Fruit fly (Drosophila melanogaster) whole organism, embryonic: Measurements from ENCODE around the gene UQCR-C2.

Experiments used
- CG10274 ChIP-seq: fragments of 200-800 bp; sonication (Bioruptor generic); optimal IDR thresholded peaks from 3 replicates; lab custom pipeline; 2017; ENCODE audit warnings: missing biosample characterization, mild to moderate bottlenecking, missing genetic modification characterization
- CG10462 ChIP-seq: fragments of 200-800 bp; sonication (Bioruptor generic); optimal IDR thresholded peaks from 2 replicates; lab custom pipeline; 2016; ENCODE audit warnings: missing biosample characterization, missing genetic modification characterization
- CG10565 ChIP-seq: fragments of 200-800 bp; sonication (Bioruptor generic); optimal IDR thresholded peaks from 3 replicates; lab custom pipeline; 2016; ENCODE audit warnings: missing biosample characterization, mild to moderate bottlenecking, missing genetic modification characterization
- CG11085 ChIP-seq: fragments of 200-800 bp; sonication (Bioruptor generic); IDR thresholded peaks from 2 replicates; pipeline ENCODE4 v1.3.6; 2022; ENCODE audit warnings: missing biosample characterization, missing genetic modification characterization
- CG12104 ChIP-seq: fragments of 200-800 bp; sonication (Bioruptor generic); optimal IDR thresholded peaks from 3 replicates; lab custom pipeline; 2016; ENCODE audit warnings: missing biosample characterization, missing genetic modification characterization
- CG14441 ChIP-seq: fragments of 200-800 bp; sonication (Bioruptor generic); IDR thresholded peaks from 2 replicates; pipeline ENCODE4 v1.3.6; 2022; ENCODE audit warnings: missing biosample characterization, missing genetic modification characterization
- CG14860 ChIP-seq: fragments of 200-800 bp; sonication (Bioruptor generic); IDR thresholded peaks from 3 replicates; pipeline ENCODE4 v1.3.6; 2022; ENCODE audit warnings: missing biosample characterization, missing genetic modification characterization; ENCODE audit not compliant: partially characterized antibody
- CG16863 ChIP-seq: fragments of 200-800 bp; sonication (Bioruptor generic); optimal IDR thresholded peaks from 3 replicates; lab custom pipeline; 2016; ENCODE audit warnings: missing biosample characterization, missing genetic modification characterization
- CG18476 ChIP-seq: fragments of 200-800 bp; sonication (Bioruptor generic); optimal IDR thresholded peaks from 2 replicates; lab custom pipeline; 2016; ENCODE audit warnings: missing biosample characterization, mild to moderate bottlenecking, missing genetic modification characterization
- CG2120 ChIP-seq: fragments of 200-800 bp; sonication (Bioruptor generic); optimal IDR thresholded peaks from 3 replicates; lab custom pipeline; 2016; ENCODE audit warnings: missing biosample characterization, missing genetic modification characterization
- CG30403 ChIP-seq: fragments of 200-800 bp; sonication (Bioruptor generic); optimal IDR thresholded peaks from 3 replicates; lab custom pipeline; 2016; ENCODE audit warnings: missing biosample characterization, missing genetic modification characterization
- CG34422 ChIP-seq: fragments of 200-800 bp; sonication (Bioruptor generic); IDR thresholded peaks from 3 replicates; pipeline ENCODE4 v1.3.6; 2022; ENCODE audit warnings: missing biosample characterization, missing genetic modification characterization
- CG4730 ChIP-seq: fragments of 200-800 bp; sonication (Bioruptor generic); IDR thresholded peaks from 2 replicates; pipeline ENCODE4 v1.3.6; 2022; ENCODE audit warnings: missing biosample characterization, missing genetic modification characterization
- CG5180 ChIP-seq: fragments of 200-800 bp; sonication (Bioruptor generic); optimal IDR thresholded peaks from 3 replicates; lab custom pipeline; 2017; ENCODE audit warnings: missing biosample characterization, missing genetic modification characterization, mild to moderate bottlenecking, moderate library complexity, missing genetic modification reagents
- CG7271 ChIP-seq: fragments of 200-800 bp; sonication (Bioruptor generic); optimal IDR thresholded peaks from 2 replicates; lab custom pipeline; 2018; ENCODE audit warnings: missing biosample characterization, mild to moderate bottlenecking, missing genetic modification characterization, moderate library complexity
- CkIIα-i1 ChIP-seq: fragments of 200-800 bp; sonication (Bioruptor generic); IDR thresholded peaks from 2 replicates; pipeline ENCODE4 v1.3.6; 2022; ENCODE audit warnings: missing biosample characterization, missing genetic modification characterization
- D19B ChIP-seq: fragments of 200-800 bp; sonication (Bioruptor generic); optimal IDR thresholded peaks from 2 replicates; lab custom pipeline; 2017; ENCODE audit warnings: missing biosample characterization, mild to moderate bottlenecking, missing genetic modification characterization
- Dek ChIP-seq: fragments of 200-800 bp; sonication (Bioruptor generic); optimal IDR thresholded peaks from 3 replicates; lab custom pipeline; 2019; ENCODE audit warnings: missing biosample characterization, mild to moderate bottlenecking, missing genetic modification characterization, moderate library complexity
- ERR ChIP-seq: fragments of 200-800 bp; sonication (Bioruptor generic); optimal IDR thresholded peaks from 2 replicates; lab custom pipeline; 2016; ENCODE audit warnings: missing biosample characterization, missing genetic modification characterization
- Fer1 ChIP-seq: fragments of 200-800 bp; sonication (Bioruptor generic); optimal IDR thresholded peaks from 2 replicates; lab custom pipeline; 2017; ENCODE audit warnings: missing biosample characterization, mild to moderate bottlenecking, missing genetic modification characterization
- HLH4C ChIP-seq: fragments of 200-800 bp; sonication (Bioruptor generic); IDR thresholded peaks from 3 replicates; pipeline ENCODE4 v1.3.6; 2022; ENCODE audit warnings: missing biosample characterization, missing genetic modification characterization; ENCODE audit not compliant: partially characterized antibody
- Lhr ChIP-seq: fragments of 200-800 bp; sonication (Bioruptor generic); optimal IDR thresholded peaks from 3 replicates; lab custom pipeline; 2017; ENCODE audit warnings: mild to moderate bottlenecking, missing biosample characterization, missing genetic modification reagents, missing genetic modification characterization
- Nf-YC ChIP-seq: fragments of 200-800 bp; optimal IDR thresholded peaks from 3 replicates; lab custom pipeline; 2019; ENCODE audit warnings: missing biosample characterization, mild to moderate bottlenecking, missing genetic modification characterization, moderate library complexity
- Pdp1 ChIP-seq, 2 experiments: fragments of 200-800 bp; sonication (Bioruptor generic); optimal IDR thresholded peaks; 3 replicates each; lab custom pipeline; 2016; ENCODE audit warnings: missing biosample characterization in 2 of 2, missing genetic modification characterization in 2 of 2, mild to moderate bottlenecking in 1 of 2, moderate library complexity in 1 of 2
- Ravus ChIP-seq: fragments of 200-800 bp; sonication (Bioruptor generic); IDR thresholded peaks from 2 replicates; pipeline ENCODE4 v1.3.6; 2022; ENCODE audit warnings: missing biosample characterization, missing genetic modification characterization
- Rfx ChIP-seq: fragments of 200-800 bp; sonication (Bioruptor generic); IDR thresholded peaks from 2 replicates; pipeline ENCODE4 v1.3.6; 2022; ENCODE audit warnings: missing biosample characterization, missing genetic modification characterization
- Sox100B ChIP-seq: fragments of 200-800 bp; sonication (Bioruptor generic); optimal IDR thresholded peaks from 3 replicates; lab custom pipeline; 2018; ENCODE audit warnings: missing biosample characterization, mild to moderate bottlenecking, missing genetic modification characterization
- amos ChIP-seq: fragments of 200-800 bp; sonication (Bioruptor generic); IDR thresholded peaks from 2 replicates; pipeline ENCODE4 v1.3.6; 2022; ENCODE audit warnings: missing biosample characterization, missing genetic modification characterization; ENCODE audit not compliant: partially characterized antibody
- ato ChIP-seq: fragments of 200-800 bp; sonication (Bioruptor generic); IDR thresholded peaks from 2 replicates; pipeline ENCODE4 v1.3.6; 2022; ENCODE audit warnings: missing biosample characterization, missing genetic modification characterization; ENCODE audit not compliant: partially characterized antibody
- bsh ChIP-seq, 2 experiments: fragments of 200-800 bp; sonication (Bioruptor generic); optimal IDR thresholded peaks; 2 replicates each; lab custom pipeline; 2017 to 2018; ENCODE audit warnings: mild to moderate bottlenecking in 2 of 2, missing biosample characterization in 2 of 2, missing genetic modification characterization in 2 of 2, moderate library complexity in 1 of 2
- cato ChIP-seq: fragments of 200-800 bp; sonication (Bioruptor generic); optimal IDR thresholded peaks from 2 replicates; lab custom pipeline; 2016; ENCODE audit warnings: missing biosample characterization, missing genetic modification characterization, borderline replicate concordance
- chinmo ChIP-seq: fragments of 200-800 bp; sonication (Bioruptor generic); IDR thresholded peaks from 4 replicates; pipeline ENCODE4 v1.3.6; 2022; ENCODE audit warnings: missing biosample characterization, missing genetic modification characterization; ENCODE audit not compliant: partially characterized antibody
- eve ChIP-seq, 2 experiments: fragments of >200 bp; optimal IDR thresholded peaks; 2 replicates each; lab custom pipeline; 2017; ENCODE audit warnings: missing biosample characterization in 2 of 2, missing genetic modification characterization in 2 of 2
- fu2 ChIP-seq: fragments of 200-800 bp; sonication (Bioruptor generic); optimal IDR thresholded peaks from 2 replicates; lab custom pipeline; 2016; ENCODE audit warnings: missing biosample characterization, missing genetic modification characterization
- gro ChIP-seq: fragments of 200-800 bp; sonication (Bioruptor generic); optimal IDR thresholded peaks from 2 replicates; lab custom pipeline; 2016; ENCODE audit warnings: missing biosample characterization, missing genetic modification characterization
- gt ChIP-seq: fragments of 200-800 bp; sonication (Bioruptor generic); IDR thresholded peaks from 2 replicates; pipeline ENCODE4 v1.3.6; 2022; ENCODE audit warnings: missing biosample characterization, missing genetic modification characterization
- klu ChIP-seq: fragments of 200-800 bp; sonication (Bioruptor generic); IDR thresholded peaks from 2 replicates; pipeline ENCODE4 v1.3.6; 2022; ENCODE audit warnings: missing biosample characterization, missing genetic modification characterization
- lmd ChIP-seq: fragments of 200-800 bp; sonication (Bioruptor generic); IDR thresholded peaks from 2 replicates; pipeline ENCODE4 v1.3.6; 2022; ENCODE audit warnings: missing biosample characterization, missing genetic modification characterization
- lov ChIP-seq, 2 experiments: fragments of 200-800 bp in 1 of 2; fragments of >200 bp in 1 of 2; sonication (Bioruptor generic) in 1 of 2; IDR thresholded peaks in 1 of 2; optimal IDR thresholded peaks in 1 of 2; 2 replicates in 1 of 2; 3 replicates in 1 of 2; pipeline versions ENCODE4 v1.3.6 to Lab custom; 2017 to 2022; ENCODE audit warnings: missing biosample characterization in 1 of 2, missing genetic modification characterization in 1 of 2
- odd ChIP-seq: fragments of 200-800 bp; sonication (Bioruptor generic); optimal IDR thresholded peaks from 2 replicates; lab custom pipeline; 2017; ENCODE audit warnings: missing biosample characterization, mild to moderate bottlenecking, missing genetic modification characterization
- pros ChIP-seq: fragments of 200-800 bp; sonication (Bioruptor generic); optimal IDR thresholded peaks from 3 replicates; lab custom pipeline; 2019; ENCODE audit warnings: missing biosample characterization, mild to moderate bottlenecking, missing genetic modification characterization, moderate library complexity
- salm ChIP-seq: fragments of 200-800 bp; sonication (Bioruptor generic); optimal IDR thresholded peaks from 2 replicates; lab custom pipeline; 2018; ENCODE audit warnings: missing biosample characterization, mild to moderate bottlenecking, missing genetic modification characterization
- seq ChIP-seq: fragments of 200-800 bp; sonication (Bioruptor generic); IDR thresholded peaks from 2 replicates; pipeline ENCODE4 v1.3.6; 2022; ENCODE audit warnings: missing biosample characterization, missing genetic modification characterization
- so ChIP-seq: fragments of 200-800 bp; sonication (Bioruptor generic); IDR thresholded peaks from 3 replicates; pipeline ENCODE4 v1.3.6; 2022; ENCODE audit warnings: missing biosample characterization, missing genetic modification characterization
- stwl ChIP-seq: fragments of 200-800 bp; sonication (Bioruptor generic); optimal IDR thresholded peaks from 3 replicates; lab custom pipeline; 2018; ENCODE audit warnings: missing biosample characterization, mild to moderate bottlenecking, missing genetic modification characterization, moderate library complexity
- ttk ChIP-seq: fragments of 200-800 bp; sonication (Bioruptor generic); IDR thresholded peaks from 2 replicates; pipeline ENCODE4 v2.1.2; 2022; ENCODE audit warnings: missing biosample characterization, missing genetic modification characterization
- tup ChIP-seq: fragments of 200-800 bp; sonication (Bioruptor generic); optimal IDR thresholded peaks from 2 replicates; lab custom pipeline; 2016; ENCODE audit warnings: missing biosample characterization, mild to moderate bottlenecking, missing genetic modification characterization, moderate library complexity
- twi ChIP-seq: fragments of 200-800 bp; optimal IDR thresholded peaks from 2 replicates; lab custom pipeline; 2019; ENCODE audit warnings: missing biosample characterization, mild to moderate bottlenecking, missing genetic modification characterization, moderate library complexity

UQCR-C2 gene

dm6 chr3L:16587994-16588622 lies 4.2 kb downstream of the UQCR-C2 start (continued):
- peak; percentile 69 for TF ChIP-seq gro
- TF ChIP-seq CG5180 (GFP tag; lab: Kevin White, UChicago): no peak
- TF ChIP-seq CG12104: no peak
- TF ChIP-seq cato (GFP tag; lab: Kevin White, UChicago): no peak
- TF ChIP-seq CG7271 (tag; lab: Kevin White, UChicago): peak; percentile 20
- TF ChIP-seq eve (GFP tag; optimal IDR thresholded peaks at IDR 0.05; lab: Kevin White, UChicago): no peak
- TF ChIP-seq ttk (GFP tag; lab: Robert Waterston, UW): 0 out of 2 replicates have a peak, but pooled peaks have one; percentile 10
- peak; percentile 58 for TF ChIP-seq Lhr (GFP tag; lab: Kevin White, UChicago)
- no peak for TF ChIP-seq CG10274
- TF ChIP-seq amos (GFP tag; lab: Robert Waterston, UW): peak; percentile 92
- no peak for TF ChIP-seq CG10565 (GFP tag; lab: Kevin White, UChicago)
- TF ChIP-seq Nf-YC (tag; lab: Kevin White, UChicago): peak; percentile 48
- peak; percentile 34 for TF ChIP-seq stwl
- peak; percentile 34 for TF ChIP-seq fu2 (GFP tag; lab: Kevin White, UChicago)
- no peak for TF ChIP-seq pros (GFP tag; lab: Kevin White, UChicago)
- peak; percentile 31 for TF ChIP-seq twi (tag; lab: Kevin White, UChicago)
- peak; percentile 36; the same call in 1 of the 2 replicates for TF ChIP-seq CG14441
- no peak for TF ChIP-seq CG10462 (GFP tag; lab: Kevin White, UChicago)
- TF ChIP-seq CG14860 (GFP tag; lab: Robert Waterston, UW): peak; percentile 91
- TF ChIP-seq HLH4C (GFP tag; lab: Robert Waterston, UW): peak; percentile 90
- no peak for TF ChIP-seq ERR (GFP tag; lab: Kevin White, UChicago)
- no peak for TF ChIP-seq Sox100B (GFP tag; lab: Kevin White, UChicago)
- no peak for TF ChIP-seq salm (tag; lab: Kevin White, UChicago)
- peak; percentile 82; the same call in 2 of the 4 replicates for TF ChIP-seq chinmo
- peak; percentile 55; the same call in 1 of the 2 replicates for TF ChIP-seq lmd
- TF ChIP-seq odd (GFP tag; lab: Kevin White, UChicago): no peak
- TF ChIP-seq CG16863: peak; percentile 60
- TF ChIP-seq CG11085 (GFP tag; lab: Robert Waterston, UW): peak; percentile 33; the same call in 1 of the 2 replicates
- peak; percentile 10 for TF ChIP-seq tup (GFP tag; lab: Kevin White, UChicago)
- TF ChIP-seq CG4730 (GFP tag; lab: Robert Waterston, UW): peak; percentile 42; the same call in 1 of the 2 replicates
- TF ChIP-seq gt: no peak
- 0 out of 3 replicates have a peak, but pooled peaks have one; percentile 43 for TF ChIP-seq so (GFP tag; lab: Robert Waterston, UW)
- TF ChIP-seq lov (optimal IDR thresholded peaks at IDR 0.05; lab: Kevin White, UChicago): no peak
- 0 out of 3 replicates have a peak, but pooled peaks have one; percentile 42 for TF ChIP-seq lov (GFP tag; IDR thresholded peaks at IDR 0.05; lab: Robert Waterston, UW)
- peak; percentile 100 for TF ChIP-seq klu
- peak; percentile 47 for TF ChIP-seq D19B (GFP tag; lab: Kevin White, UChicago)
- peak; percentile 75 for TF ChIP-seq CG2120 (GFP tag; lab: Kevin White, UChicago)
- TF ChIP-seq CG30403 (GFP tag; lab: Kevin White, UChicago): peak; percentile 68
- TF ChIP-seq CG18476 (GFP tag; lab: Kevin White, UChicago): peak; percentile 53
- TF ChIP-seq Fer1 (GFP tag; lab: Kevin White, UChicago): peak; percentile 3
- no peak for TF ChIP-seq Ravus (GFP tag; lab: Robert Waterston, UW)
- TF ChIP-seq CkIIα-i1 (GFP tag; lab: Robert Waterston, UW): no peak
- no peak for TF ChIP-seq seq (GFP tag; lab: Robert Waterston, UW)
- peak; percentile 60 for TF ChIP-seq ato (GFP tag; lab: Robert Waterston, UW)
- peak; percentile 77 for TF ChIP-seq CG34422 (GFP tag; lab: Robert Waterston, UW)
- peak; percentile 68 for TF ChIP-seq Dek
- TF ChIP-seq Pdp1 (GFP tag; optimal IDR thresholded peaks at IDR 0.05; lab: Kevin White, UChicago): peak; percentile 57 to 58
- peak; percentile 83 for TF ChIP-seq Rfx
- TF ChIP-seq bsh (GFP tag; optimal IDR thresholded peaks at IDR 0.05; lab: Kevin White, UChicago): peak in 1 of 2 experiments; percentile 57
